Worm (Caenorhabditis elegans) whole organism, L2 larva: ENCODE data around the gene his-59.

Experiments used
- C34F6.9 ChIP-seq: fragments of 150-350 bp; optimal IDR thresholded peaks from 2 replicates; lab custom pipeline; 2014; ENCODE audit warnings: missing biosample characterization, missing genetic modification characterization
- F13H6.1 ChIP-seq: sonication (generic microtip); optimal IDR thresholded peaks from 2 replicates; lab custom pipeline; 2016; ENCODE audit warnings: missing genetic modification characterization, missing compliant biosample characterization
- Y55F3AM.14 ChIP-seq: fragments of 200-800 bp; sonication (Bioruptor generic); optimal IDR thresholded peaks from 2 replicates; lab custom pipeline; 2018; ENCODE audit warnings: mild to moderate bottlenecking, missing genetic modification characterization, missing compliant biosample characterization
- ZK546.5 ChIP-seq: sonication (generic microtip); optimal IDR thresholded peaks from 2 replicates; lab custom pipeline; 2017; ENCODE audit warnings: missing biosample characterization, missing genetic modification characterization
- alr-1 ChIP-seq: fragments of 150-350 bp; optimal IDR thresholded peaks from 2 replicates; lab custom pipeline; 2014; ENCODE audit warnings: missing biosample characterization, missing genetic modification characterization
- blmp-1 ChIP-seq: sonication (generic microtip); optimal IDR thresholded peaks from 2 replicates; lab custom pipeline; 2017; ENCODE audit warnings: missing genetic modification characterization, mild to moderate bottlenecking, missing compliant biosample characterization, antibody characterized with exemption, moderate library complexity; ENCODE audit not compliant: insufficient read depth
- ceh-16 ChIP-seq: fragments of 150-350 bp; optimal IDR thresholded peaks from 2 replicates; lab custom pipeline; 2014; ENCODE audit warnings: missing biosample characterization, missing genetic modification characterization
- crh-2 ChIP-seq: sonication (generic microtip); optimal IDR thresholded peaks from 2 replicates; lab custom pipeline; 2017; ENCODE audit warnings: missing biosample characterization, missing genetic modification characterization
- dmd-4 ChIP-seq: sonication (generic microtip); optimal IDR thresholded peaks from 2 replicates; lab custom pipeline; 2017; ENCODE audit warnings: missing biosample characterization, missing genetic modification characterization
- egl-27 ChIP-seq: sonication (generic microtip); optimal IDR thresholded peaks from 3 replicates; lab custom pipeline; 2017; ENCODE audit warnings: missing biosample characterization, missing genetic modification reagents, missing genetic modification characterization
- elt-3 ChIP-seq: sonication (generic microtip); optimal IDR thresholded peaks from 2 replicates; lab custom pipeline; 2017; ENCODE audit warnings: missing biosample characterization, missing genetic modification characterization
- fos-1 ChIP-seq: fragments of 150-350 bp; optimal IDR thresholded peaks from 2 replicates; lab custom pipeline; 2014; ENCODE audit warnings: missing biosample characterization, missing genetic modification characterization
- gmeb-1 ChIP-seq: fragments of 150-350 bp; optimal IDR thresholded peaks from 2 replicates; lab custom pipeline; 2014; ENCODE audit warnings: missing biosample characterization, missing genetic modification characterization
- lin-11 ChIP-seq: fragments of 150-350 bp; sonication (generic microtip); optimal IDR thresholded peaks from 2 replicates; lab custom pipeline; 2014; ENCODE audit warnings: missing biosample characterization, missing genetic modification characterization, inconsistent platforms, mixed read lengths
- lin-13 ChIP-seq: fragments of 150-350 bp; optimal IDR thresholded peaks from 2 replicates; lab custom pipeline; 2014; ENCODE audit warnings: missing biosample characterization, missing genetic modification reagents, missing genetic modification characterization
- lin-39 ChIP-seq: fragments of 150-350 bp; optimal IDR thresholded peaks from 2 replicates; lab custom pipeline; 2014; ENCODE audit warnings: missing biosample characterization, missing genetic modification reagents, missing genetic modification characterization
- mab-5 ChIP-seq: fragments of 150-350 bp; optimal IDR thresholded peaks from 2 replicates; lab custom pipeline; 2014; ENCODE audit warnings: missing biosample characterization, missing genetic modification characterization
- nhr-10 ChIP-seq: sonication (generic microtip); optimal IDR thresholded peaks from 2 replicates; lab custom pipeline; 2017; ENCODE audit warnings: missing biosample characterization, missing genetic modification characterization
- nhr-11 ChIP-seq: fragments of 150-350 bp; optimal IDR thresholded peaks from 2 replicates; lab custom pipeline; 2014; ENCODE audit warnings: missing biosample characterization, missing genetic modification characterization
- nhr-12 ChIP-seq: fragments of 150-350 bp; optimal IDR thresholded peaks from 2 replicates; lab custom pipeline; 2014; ENCODE audit warnings: missing biosample characterization, missing genetic modification characterization
- nhr-21 ChIP-seq: fragments of 150-350 bp; optimal IDR thresholded peaks from 2 replicates; lab custom pipeline; 2014; ENCODE audit warnings: missing biosample characterization, missing genetic modification characterization
- nhr-23 ChIP-seq: fragments of 150-350 bp; optimal IDR thresholded peaks from 2 replicates; lab custom pipeline; 2014; ENCODE audit warnings: missing biosample characterization, missing genetic modification reagents, missing genetic modification characterization
- nhr-237 ChIP-seq: fragments of 150-350 bp; optimal IDR thresholded peaks from 2 replicates; lab custom pipeline; 2014; ENCODE audit warnings: missing biosample characterization, missing genetic modification characterization
- nhr-25 ChIP-seq: fragments of 150-350 bp; sonication (generic microtip); optimal IDR thresholded peaks from 3 replicates; lab custom pipeline; 2014; ENCODE audit warnings: missing biosample characterization, missing genetic modification characterization
- nhr-77 ChIP-seq: fragments of 150-350 bp; optimal IDR thresholded peaks from 2 replicates; lab custom pipeline; 2014; ENCODE audit warnings: missing biosample characterization, missing genetic modification characterization
- peb-1 ChIP-seq: fragments of 150-350 bp; optimal IDR thresholded peaks from 2 replicates; lab custom pipeline; 2014; ENCODE audit warnings: missing biosample characterization, missing genetic modification characterization
- sem-4 ChIP-seq: fragments of 150-350 bp; optimal IDR thresholded peaks from 2 replicates; lab custom pipeline; 2014; ENCODE audit warnings: missing biosample characterization, missing genetic modification reagents, missing genetic modification characterization
- skn-1 ChIP-seq: sonication (generic microtip); optimal IDR thresholded peaks from 2 replicates; lab custom pipeline; 2017; ENCODE audit warnings: missing biosample characterization, missing genetic modification characterization
- sma-3 ChIP-seq: sonication (generic microtip); optimal IDR thresholded peaks from 2 replicates; lab custom pipeline; 2016; ENCODE audit warnings: missing genetic modification reagents, missing genetic modification characterization, missing compliant biosample characterization
- sma-9 ChIP-seq, 2 experiments: fragments of 150-350 bp in 1 of 2; sonication (generic microtip) in 1 of 2; optimal IDR thresholded peaks; 2 replicates each; lab custom pipeline; 2014 to 2016; ENCODE audit warnings: missing genetic modification characterization in 2 of 2, mild to moderate bottlenecking in 1 of 2, missing biosample characterization in 1 of 2, missing compliant biosample characterization in 1 of 2, missing genetic modification reagents in 1 of 2, moderate library complexity in 1 of 2
- snpc-4 ChIP-seq: fragments of 150-350 bp; optimal IDR thresholded peaks from 2 replicates; lab custom pipeline; 2014; ENCODE audit warnings: missing biosample characterization, missing genetic modification characterization
- unc-39 ChIP-seq: fragments of 150-350 bp; optimal IDR thresholded peaks from 2 replicates; lab custom pipeline; 2014; ENCODE audit warnings: missing biosample characterization, missing genetic modification characterization
- unc-62 ChIP-seq: fragments of 150-350 bp; optimal IDR thresholded peaks from 2 replicates; lab custom pipeline; 2014; ENCODE audit warnings: missing biosample characterization, missing genetic modification reagents, missing genetic modification characterization
- zag-1 ChIP-seq: fragments of 150-350 bp; optimal IDR thresholded peaks from 2 replicates; lab custom pipeline; 2014; ENCODE audit warnings: missing biosample characterization, missing genetic modification characterization
- ztf-1 ChIP-seq: fragments of 200-800 bp; sonication (Bioruptor generic); conservative IDR thresholded peaks from 2 replicates; pipeline ENCODE4 v1.3.6; 2022; ENCODE audit warnings: missing genetic modification characterization, missing compliant biosample characterization

Gene his-59

ce11 chrIV:7487554-7488456, at the start of gene his-59, which contains the start of gene his-60:
Gene his-59 (plus strand): TSS chrIV:7488249.
Gene his-60 (minus strand): TSS chrIV:7487992.
- no peak for TF ChIP-seq nhr-23 (tag; lab: Kevin White, UChicago)
- peak; percentile 29 for TF ChIP-seq lin-13 (GFP tag; lab: Kevin White, UChicago)
- TF ChIP-seq sem-4 (tag; lab: Kevin White, UChicago), result peak; percentile 11
- TF ChIP-seq C34F6.9 (tag; lab: Kevin White, UChicago), result no peak
- TF ChIP-seq zag-1, result no peak
- no peak for TF ChIP-seq unc-39 (tag; lab: Kevin White, UChicago)
- peak; percentile 63 for TF ChIP-seq sma-9 (GFP tag; optimal IDR thresholded peaks at IDR 0.05; lab: Kevin White, UChicago)
- TF ChIP-seq sma-9 (tag; optimal IDR thresholded peaks at IDR 0.05; lab: Kevin White, UChicago), result no peak
- TF ChIP-seq ZK546.5 (tag; lab: Kevin White, UChicago), result no peak
- no peak for TF ChIP-seq unc-62 (GFP tag; lab: Kevin White, UChicago)
- TF ChIP-seq nhr-12 (tag; lab: Kevin White, UChicago), result no peak
- TF ChIP-seq mab-5 (tag; lab: Kevin White, UChicago), result peak; percentile 58
- no peak for TF ChIP-seq alr-1 (tag; lab: Kevin White, UChicago)
- TF ChIP-seq nhr-237 (tag; lab: Kevin White, UChicago), result no peak
- peak; percentile 96 for TF ChIP-seq ceh-16
- peak; percentile 2 for TF ChIP-seq fos-1 (tag; lab: Kevin White, UChicago)
- TF ChIP-seq gmeb-1 (tag; lab: Kevin White, UChicago), result no peak
- no peak for TF ChIP-seq F13H6.1 (tag; lab: Kevin White, UChicago)
- peak; percentile 12 for TF ChIP-seq sma-3 (GFP tag; lab: Kevin White, UChicago)
- TF ChIP-seq crh-2 (tag; lab: Kevin White, UChicago), result peak; percentile 19
- TF ChIP-seq dmd-4 (tag; lab: Kevin White, UChicago), result no peak
- no peak for TF ChIP-seq skn-1
- no peak for TF ChIP-seq nhr-77
- TF ChIP-seq, all 48 proteins: peak for 8

DNA sequence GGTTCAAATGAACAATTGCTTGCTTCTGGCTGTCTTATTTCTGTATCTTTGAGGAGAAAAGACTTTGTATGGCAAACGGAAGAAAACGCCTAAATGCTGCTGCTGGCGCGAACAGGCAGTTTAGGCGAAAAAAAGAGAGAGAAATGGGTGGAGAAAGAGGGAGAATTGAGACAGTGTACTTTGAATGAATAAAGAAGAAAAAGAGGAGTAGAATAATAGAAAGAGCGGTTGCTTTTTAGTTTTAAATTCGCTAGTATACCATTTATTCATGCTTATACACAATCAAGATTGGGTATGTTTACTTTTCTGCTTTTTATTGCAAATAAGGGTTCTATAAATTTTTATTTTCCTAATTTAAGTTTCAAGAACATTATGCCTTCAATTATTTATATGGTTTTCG, 48.7 kb upstream of the his-59 start:
- TF ChIP-seq Y55F3AM.14 (GFP tag; lab: Kevin White, UChicago), result no peak
- no peak for TF ChIP-seq sma-9 (GFP tag; optimal IDR thresholded peaks at IDR 0.05; lab: Kevin White, UChicago)
- TF ChIP-seq sma-9 (tag; optimal IDR thresholded peaks at IDR 0.05; lab: Kevin White, UChicago), result no peak
- no peak for TF ChIP-seq elt-3 (tag; lab: Kevin White, UChicago)
- TF ChIP-seq ztf-1 (GFP tag; lab: Robert Waterston, UW), result no peak
- TF ChIP-seq lin-11, result no peak
- no peak for TF ChIP-seq nhr-10 (tag; lab: Kevin White, UChicago)
- TF ChIP-seq F13H6.1 (tag; lab: Kevin White, UChicago), result no peak
- no peak for TF ChIP-seq egl-27 (tag; lab: Kevin White, UChicago)
- no peak for TF ChIP-seq crh-2 (tag; lab: Kevin White, UChicago)
- TF ChIP-seq nhr-25 (tag; lab: Kevin White, UChicago), result no peak
- TF ChIP-seq nhr-21 (tag; lab: Kevin White, UChicago), result no peak
- no peak for TF ChIP-seq nhr-11 (tag; lab: Kevin White, UChicago)
- no peak for TF ChIP-seq peb-1 (tag; lab: Kevin White, UChicago)
- TF ChIP-seq snpc-4 (tag; lab: Kevin White, UChicago), result no peak
- TF ChIP-seq gmeb-1 (tag; lab: Kevin White, UChicago), result no peak
- no peak for TF ChIP-seq lin-39 (tag; lab: Kevin White, UChicago)

DNA sequence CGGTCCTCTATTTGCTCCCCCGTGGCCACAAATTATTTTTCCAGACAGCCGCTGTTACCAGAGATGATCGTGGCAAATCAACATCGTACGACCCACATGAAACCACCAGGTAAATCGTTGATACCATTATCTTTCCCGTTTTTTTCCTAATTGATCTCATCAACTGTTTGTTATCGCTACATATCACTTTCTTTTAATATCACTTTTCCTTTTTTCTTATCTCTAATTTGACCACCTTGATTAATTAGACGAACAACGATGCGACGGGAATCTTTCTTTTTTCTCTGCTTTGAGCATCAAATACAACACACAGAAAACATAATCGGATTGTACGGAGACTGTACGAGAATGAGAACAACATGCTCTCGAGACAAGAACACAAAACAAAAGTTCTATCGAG, 47.8 kb upstream of the his-59 start:
- TF ChIP-seq lin-39 (tag; lab: Kevin White, UChicago), result no peak
- peak; percentile 80 for TF ChIP-seq blmp-1
- TF ChIP-seq, all 48 proteins: peak for 1

- peak; percentile 28 for TF ChIP-seq fos-1 (tag; lab: Kevin White, UChicago)
- no peak for TF ChIP-seq dmd-4 (tag; lab: Kevin White, UChicago)
These were observed 42.8 kb upstream of the his-59 start, which contains the start of gene valv-1 for ce11 chrIV:7445236-7445635. Gene valv-1 (minus strand): TSS chrIV:7445336.
